Worm (Caenorhabditis elegans): Measurements from ENCODE around the gene T05A7.12.
A peak's percentile ranks its signal among the peaks of the same experiment; 100 is the strongest.

Gene T05A7.12

DNA sequence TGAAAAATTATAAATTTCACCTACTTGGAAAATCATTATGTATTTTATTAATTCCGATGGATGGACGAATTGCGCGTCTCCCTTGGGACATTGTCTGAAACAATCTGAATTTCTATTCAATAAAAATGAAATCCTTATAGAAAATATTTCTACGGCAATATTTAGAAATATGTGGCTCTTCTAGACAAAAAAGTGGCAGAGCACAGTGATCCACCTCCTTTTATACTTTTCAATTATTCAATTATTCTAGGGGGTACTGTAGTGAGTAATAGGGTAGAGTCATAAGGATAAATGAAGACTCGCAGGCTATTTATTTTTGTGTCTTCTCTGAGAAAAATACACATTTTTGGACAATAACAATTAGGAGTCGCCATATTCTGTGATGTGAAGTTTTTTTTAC is at the start of gene T05A7.12:
TSS of gene T05A7.12 (minus strand) at position 101 of the 400 bp plus-strand sequence.
- TF ChIP-seq hmg-4 (GFP tag; optimal IDR thresholded peaks at IDR 0.05) (no peak), ceh-36 (tag; optimal IDR thresholded peaks at IDR 0.05) (no peak), flt-1 (GFP tag; IDR thresholded peaks at IDR 0.05) (no peak), tra-4 (tag; optimal IDR thresholded peaks at IDR 0.05) (no peak), F13C5.2 (tag; optimal IDR thresholded peaks at IDR 0.05) (no peak), hnd-1 (tag; optimal IDR thresholded peaks at IDR 0.05) (no peak), ama-1 (optimal IDR thresholded peaks at IDR 0.05) (no peak), tbx-37 (GFP tag; conservative IDR thresholded peaks at IDR 0.05) (no peak), B0310.2 (tag; optimal IDR thresholded peaks at IDR 0.05) (no peak), scrt-1 (GFP tag; IDR thresholded peaks at IDR 0.05) (no peak), hmbx-1 (tag; optimal IDR thresholded peaks at IDR 0.05) (no peak), aly-1 (tag; optimal IDR thresholded peaks at IDR 0.05) (no peak)

DNA sequence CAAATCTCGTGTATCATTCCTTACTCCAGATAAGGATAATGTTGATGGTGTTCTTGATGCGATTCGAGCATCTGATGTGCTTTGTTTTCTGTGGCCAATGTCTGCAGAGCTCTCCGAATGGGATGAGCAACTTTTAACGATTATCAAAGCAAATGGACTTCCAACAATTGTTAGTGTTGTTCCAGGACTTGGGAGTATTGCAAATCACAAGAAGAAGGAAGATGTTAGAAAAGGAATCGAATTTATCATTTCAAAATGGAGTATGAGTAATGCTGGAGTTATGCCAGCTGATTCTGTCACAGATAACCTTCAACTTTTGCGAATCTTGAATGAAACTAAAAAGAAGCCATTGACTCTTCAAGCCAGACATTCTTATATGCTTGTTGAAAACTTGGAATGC is 47.7 kb upstream of the T05A7.12 start:
- TF ChIP-seq sea-1 (GFP tag; conservative IDR thresholded peaks at IDR 0.05): no peak
- no peak for TF ChIP-seq ceh-36 (tag; optimal IDR thresholded peaks at IDR 0.05)
- no peak for TF ChIP-seq F13C5.2 (tag; optimal IDR thresholded peaks at IDR 0.05)
- TF ChIP-seq hmg-4 (GFP tag; optimal IDR thresholded peaks at IDR 0.05): no peak

DNA sequence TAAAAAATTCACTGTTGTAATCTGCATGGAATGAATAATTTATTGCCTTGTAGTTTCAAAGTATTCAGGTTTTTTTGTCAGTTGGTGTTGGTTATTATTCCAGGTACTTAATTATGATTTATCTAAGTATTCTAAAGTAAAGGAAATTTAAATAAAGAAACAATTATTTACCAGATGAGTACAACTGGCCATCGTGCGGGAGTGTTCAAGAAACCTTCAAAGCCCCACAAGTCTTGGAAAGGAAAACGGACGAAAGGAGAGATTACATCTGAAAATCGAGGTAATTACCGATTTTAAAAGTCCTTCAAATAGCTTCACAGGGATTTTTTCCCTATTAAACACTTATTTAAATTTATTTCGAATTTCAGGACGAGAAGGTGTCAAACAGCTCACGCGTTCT is 47.0 kb upstream of the T05A7.12 start, which contains the start of gene tag-151:
TSS of gene tag-151 (plus strand) at position 158 of the 400 bp plus-strand sequence.
- TF ChIP-seq hnd-1 (tag; optimal IDR thresholded peaks at IDR 0.05): no peak
- no peak for TF ChIP-seq ama-1 (optimal IDR thresholded peaks at IDR 0.05)
- no peak for TF ChIP-seq flt-1 (GFP tag; IDR thresholded peaks at IDR 0.05)
- TF ChIP-seq scrt-1 (GFP tag; IDR thresholded peaks at IDR 0.05): no peak
- no peak for TF ChIP-seq pes-1 (GFP tag; IDR thresholded peaks at IDR 0.05)
- TF ChIP-seq hmg-4 (GFP tag; optimal IDR thresholded peaks at IDR 0.05): no peak
- TF ChIP-seq tbx-11 (GFP tag; IDR thresholded peaks at IDR 0.05): no peak
- TF ChIP-seq tra-4 (tag; optimal IDR thresholded peaks at IDR 0.05): no peak
- TF ChIP-seq ets-7 (tag; optimal IDR thresholded peaks at IDR 0.05): no peak
- TF ChIP-seq sea-1 (GFP tag; conservative IDR thresholded peaks at IDR 0.05): no peak
- no peak for TF ChIP-seq F13C5.2 (tag; optimal IDR thresholded peaks at IDR 0.05)
- TF ChIP-seq B0310.2 (tag; optimal IDR thresholded peaks at IDR 0.05): no peak
- no peak for TF ChIP-seq hmbx-1 (tag; optimal IDR thresholded peaks at IDR 0.05)

DNA sequence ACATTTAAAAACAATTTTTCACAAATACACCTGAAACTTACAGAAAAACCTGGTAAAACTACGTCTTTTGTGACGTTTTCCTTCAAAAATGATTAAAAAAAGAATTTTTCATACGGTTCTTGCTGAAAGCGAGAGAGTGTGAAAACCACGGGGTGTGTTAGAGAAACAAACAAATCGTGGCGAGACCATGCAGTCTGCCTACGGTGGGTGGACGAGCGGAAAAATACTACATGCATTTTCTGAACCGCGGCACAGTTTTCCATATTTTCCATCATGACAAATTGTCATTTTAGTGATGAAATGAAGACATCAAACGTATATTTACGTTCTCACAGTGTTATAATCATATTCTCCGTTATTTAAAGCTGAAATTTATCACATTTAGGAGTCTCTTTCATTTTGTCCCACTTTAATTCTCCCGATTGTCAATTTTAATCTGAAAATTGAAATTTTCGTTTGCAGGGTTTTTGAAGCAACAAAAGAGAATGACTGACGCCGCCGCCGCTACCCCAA is 43.3 kb upstream of the T05A7.12 start, which contains the start of the genes F10G7.9 and tsn-1:
TSS of gene F10G7.9 (minus strand) at position 127 of the 513 bp plus-strand sequence.
TSS of gene tsn-1 (plus strand) at position 463 of the 513 bp plus-strand sequence.
- peak; percentile 12 for TF ChIP-seq F13C5.2 (tag; optimal IDR thresholded peaks at IDR 0.05)
- TF ChIP-seq scrt-1 (GFP tag; IDR thresholded peaks at IDR 0.05): no peak

DNA sequence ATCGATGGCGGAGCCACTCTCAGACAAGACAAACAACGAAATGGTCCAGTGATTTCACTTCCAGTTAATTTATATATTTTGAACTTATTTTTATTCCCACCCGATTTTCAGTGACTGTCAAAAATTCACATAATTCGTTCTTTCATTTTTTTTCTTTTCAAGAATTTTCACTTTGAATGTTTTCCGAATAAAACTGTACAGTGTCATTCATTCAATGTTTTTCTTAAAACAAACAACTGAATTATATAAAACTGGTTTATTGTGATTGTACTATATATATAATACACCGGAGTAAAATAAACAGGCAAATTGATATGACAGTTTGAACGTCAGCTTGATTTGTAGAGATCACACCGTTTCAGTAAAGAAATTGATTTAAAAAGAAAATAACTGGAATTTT is 39.9 kb upstream of the T05A7.12 start:
- no peak for TF ChIP-seq hmg-4 (GFP tag; optimal IDR thresholded peaks at IDR 0.05)
- TF ChIP-seq tbx-37 (GFP tag; conservative IDR thresholded peaks at IDR 0.05): no peak
- no peak for TF ChIP-seq hmbx-1 (tag; optimal IDR thresholded peaks at IDR 0.05)
- TF ChIP-seq sea-1 (GFP tag; conservative IDR thresholded peaks at IDR 0.05): no peak
- no peak for TF ChIP-seq ceh-13 (GFP tag; optimal IDR thresholded peaks at IDR 0.05)
- TF ChIP-seq B0310.2 (tag; optimal IDR thresholded peaks at IDR 0.05): no peak
- TF ChIP-seq ceh-36 (tag; optimal IDR thresholded peaks at IDR 0.05): no peak
- TF ChIP-seq F13C5.2 (tag; optimal IDR thresholded peaks at IDR 0.05): no peak
- no peak for TF ChIP-seq aly-1 (tag; optimal IDR thresholded peaks at IDR 0.05)
- no peak for TF ChIP-seq flt-1 (GFP tag; IDR thresholded peaks at IDR 0.05)
- TF ChIP-seq pes-1 (GFP tag; IDR thresholded peaks at IDR 0.05): no peak
- no peak for TF ChIP-seq ama-1 (optimal IDR thresholded peaks at IDR 0.05)
- TF ChIP-seq hnd-1 (tag; optimal IDR thresholded peaks at IDR 0.05): no peak
- no peak for TF ChIP-seq scrt-1 (GFP tag; IDR thresholded peaks at IDR 0.05)
- no peak for TF ChIP-seq tbx-11 (GFP tag; IDR thresholded peaks at IDR 0.05)
- TF ChIP-seq tra-4 (tag; optimal IDR thresholded peaks at IDR 0.05): no peak
- TF ChIP-seq ets-7 (tag; optimal IDR thresholded peaks at IDR 0.05): no peak

DNA sequence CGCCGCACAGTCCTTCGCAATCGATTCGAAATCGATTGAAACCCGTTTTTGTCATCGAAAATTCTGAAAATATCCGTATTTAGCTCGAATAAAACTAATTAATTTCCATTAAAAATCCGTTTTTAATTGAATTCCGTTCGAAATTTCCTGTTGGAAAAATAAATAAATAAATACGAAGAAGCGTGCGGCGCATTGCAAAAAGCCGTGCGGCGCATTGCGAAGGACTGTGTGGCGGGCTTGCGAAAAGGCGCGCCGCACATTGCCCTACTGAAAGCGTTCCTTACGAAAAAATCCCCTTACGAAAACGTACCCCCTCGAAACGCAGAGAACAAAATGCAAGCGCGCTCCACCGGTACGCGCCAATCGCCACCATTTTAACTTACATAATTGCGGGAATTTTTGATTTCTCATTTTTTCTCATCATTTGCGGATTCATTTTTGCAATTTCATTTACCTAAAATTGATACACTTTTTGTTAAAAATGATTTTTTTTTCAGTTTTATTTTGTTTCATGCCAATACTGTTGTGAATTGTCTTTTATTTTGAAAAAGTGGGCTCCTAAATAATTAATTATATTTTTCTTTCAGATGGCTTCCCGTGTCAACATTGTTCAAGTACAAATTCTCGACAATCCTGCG is 38.5 kb upstream of the T05A7.12 start, which contains the start of gene unc-85:
TSS of gene unc-85 (plus strand) at position 588 of the 638 bp plus-strand sequence.
- TF ChIP-seq B0310.2 (tag; optimal IDR thresholded peaks at IDR 0.05) (peak; percentile 18), hmg-4 (GFP tag; optimal IDR thresholded peaks at IDR 0.05) (peak; percentile 78), ets-7 (tag; optimal IDR thresholded peaks at IDR 0.05) (peak; percentile 58), F13C5.2 (tag; optimal IDR thresholded peaks at IDR 0.05) (peak; percentile 81), scrt-1 (GFP tag; IDR thresholded peaks at IDR 0.05) (peak; percentile 71), aly-1 (tag; optimal IDR thresholded peaks at IDR 0.05) (peak; percentile 44), tbx-37 (GFP tag; conservative IDR thresholded peaks at IDR 0.05) (peak; percentile 45; the same call in 1 of the 2 replicates), flt-1 (GFP tag; IDR thresholded peaks at IDR 0.05) (peak; percentile 63), hnd-1 (tag; optimal IDR thresholded peaks at IDR 0.05) (peak; percentile 25), pes-1 (GFP tag; IDR thresholded peaks at IDR 0.05) (peak; percentile 79), sea-1 (GFP tag; conservative IDR thresholded peaks at IDR 0.05) (peak; percentile 65; the same call in 1 of the 2 replicates), tbx-11 (GFP tag; IDR thresholded peaks at IDR 0.05) (peak; percentile 68)

DNA sequence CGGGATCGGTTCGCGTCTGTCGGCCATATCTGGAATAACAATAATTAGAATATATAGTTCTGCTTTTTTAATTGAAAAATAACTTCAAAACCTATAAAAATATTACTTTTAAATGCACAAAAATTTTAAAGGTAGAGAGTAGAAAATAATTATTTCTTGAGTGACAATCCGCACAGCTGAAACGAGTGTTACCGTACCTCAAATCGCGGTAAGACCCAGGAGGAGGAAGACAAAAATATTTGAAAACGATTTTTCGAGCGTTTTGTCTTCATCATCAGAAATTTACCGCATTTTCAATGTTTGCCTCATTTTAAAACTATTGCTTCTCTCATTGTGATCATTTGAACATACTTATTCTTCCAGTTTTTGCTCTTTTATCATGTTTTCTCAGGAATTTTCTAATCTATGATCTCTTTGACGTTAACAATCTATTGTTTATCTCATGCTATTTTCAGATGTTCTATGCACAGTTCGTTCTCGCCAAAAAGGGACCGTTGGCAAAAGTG is 35.2 kb upstream of the T05A7.12 start, which contains the start of the genes rpn-5 and scc-1:
TSS of gene rpn-5 (minus strand) at position 162 of the 506 bp plus-strand sequence.
TSS of gene scc-1 (plus strand) at position 456 of the 506 bp plus-strand sequence.
- TF ChIP-seq scrt-1 (GFP tag; IDR thresholded peaks at IDR 0.05): no peak
- TF ChIP-seq B0310.2 (tag; optimal IDR thresholded peaks at IDR 0.05): no peak
- no peak for TF ChIP-seq hmbx-1 (tag; optimal IDR thresholded peaks at IDR 0.05)
- TF ChIP-seq tbx-37 (GFP tag; conservative IDR thresholded peaks at IDR 0.05): no peak
- no peak for TF ChIP-seq hmg-4 (GFP tag; optimal IDR thresholded peaks at IDR 0.05)
- no peak for TF ChIP-seq ets-7 (tag; optimal IDR thresholded peaks at IDR 0.05)
- no peak for TF ChIP-seq hnd-1 (tag; optimal IDR thresholded peaks at IDR 0.05)
- no peak for TF ChIP-seq F13C5.2 (tag; optimal IDR thresholded peaks at IDR 0.05)
- no peak for TF ChIP-seq aly-1 (tag; optimal IDR thresholded peaks at IDR 0.05)
- no peak for TF ChIP-seq sea-1 (GFP tag; conservative IDR thresholded peaks at IDR 0.05)
- TF ChIP-seq ceh-13 (GFP tag; optimal IDR thresholded peaks at IDR 0.05): no peak
- TF ChIP-seq pes-1 (GFP tag; IDR thresholded peaks at IDR 0.05): no peak
- no peak for TF ChIP-seq flt-1 (GFP tag; IDR thresholded peaks at IDR 0.05)
- TF ChIP-seq ceh-36 (tag; optimal IDR thresholded peaks at IDR 0.05): no peak
- TF ChIP-seq tra-4 (tag; optimal IDR thresholded peaks at IDR 0.05): no peak
- TF ChIP-seq ama-1 (optimal IDR thresholded peaks at IDR 0.05): no peak
- TF ChIP-seq tbx-11 (GFP tag; IDR thresholded peaks at IDR 0.05): no peak
